Worm (Caenorhabditis elegans) whole organism, L4/young adult: ENCODE results near the gene sdz-31.

Source experiments
- W03F9.2 ChIP-seq: fragments of 150-350 bp; optimal IDR thresholded peaks from 2 replicates; lab custom pipeline; 2014; ENCODE audit warnings: missing biosample characterization, missing genetic modification characterization
- dao-5 ChIP-seq: sonication (generic microtip); optimal IDR thresholded peaks from 2 replicates; lab custom pipeline; 2016; ENCODE audit warnings: missing genotype, missing genetic modification characterization, moderate library complexity, missing compliant biosample characterization
- him-1 ChIP-seq: sonication (generic microtip); optimal IDR thresholded peaks from 2 replicates; lab custom pipeline; 2016; ENCODE audit warnings: missing genotype, missing genetic modification reagents, missing genetic modification characterization, missing compliant biosample characterization

DNA sequence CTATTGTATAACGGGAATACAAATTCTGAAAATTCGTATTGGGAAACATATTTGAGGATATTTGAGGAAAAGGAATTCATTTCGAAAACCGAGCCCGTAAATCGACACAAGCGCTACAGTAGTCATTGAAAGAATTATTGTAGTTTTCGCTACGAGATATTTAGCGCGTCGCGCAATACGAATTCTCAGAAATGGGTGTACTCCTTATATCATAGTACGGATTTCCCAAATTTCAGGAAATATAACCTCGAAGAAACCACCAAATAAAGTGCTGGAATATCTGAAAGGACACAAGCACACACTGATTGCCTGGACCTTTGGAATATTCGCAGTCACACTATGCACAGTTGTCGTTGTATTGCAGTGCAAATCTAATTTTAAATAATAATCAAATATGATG lies 47.4 kb downstream of the sdz-31 start:
- TF ChIP-seq W03F9.2 (no peak), him-1 (tag; lab: Kevin White, UChicago) (no peak), dao-5 (no peak)
